Worm (Caenorhabditis elegans) whole organism, young adult: ENCODE measurements around the gene T26C12.3.

Experiments used
- C06A6.2 ChIP-seq: fragments of 200-800 bp; sonication (Bioruptor generic); conservative IDR thresholded peaks from 2 replicates; pipeline ENCODE4 v1.3.6; 2022; ENCODE audit warnings: missing genetic modification characterization, missing compliant biosample characterization
- atf-7 ChIP-seq: sonication (generic microtip); optimal IDR thresholded peaks from 2 replicates; lab custom pipeline; 2017; ENCODE audit warnings: mild to moderate bottlenecking, missing genetic modification characterization, missing compliant biosample characterization
- cebp-1 ChIP-seq, 2 experiments: fragments of 200-800 bp in 1 of 2; sonication (Bioruptor generic) in 1 of 2; sonication (generic microtip) in 1 of 2; IDR thresholded peaks in 1 of 2; optimal IDR thresholded peaks in 1 of 2; 2 replicates each; pipeline versions ENCODE4 v1.3.6 to Lab custom; 2017 to 2022; ENCODE audit warnings: missing compliant biosample characterization in 2 of 2, missing genetic modification characterization in 2 of 2, mild to moderate bottlenecking in 1 of 2, missing genetic modification reagents in 1 of 2, moderate library complexity in 1 of 2
- mel-28 ChIP-seq: sonication (generic microtip); optimal IDR thresholded peaks from 2 replicates; lab custom pipeline; 2016; ENCODE audit warnings: borderline replicate concordance, mild to moderate bottlenecking, missing genetic modification characterization, missing compliant biosample characterization
- nhr-90 ChIP-seq: sonication (generic microtip); optimal IDR thresholded peaks from 2 replicates; lab custom pipeline; 2016; ENCODE audit warnings: missing genotype, mild to moderate bottlenecking, missing genetic modification characterization, missing compliant biosample characterization
- snpc-3.4 ChIP-seq: sonication (generic microtip); optimal IDR thresholded peaks from 2 replicates; lab custom pipeline; 2017; ENCODE audit warnings: missing genetic modification characterization, mild to moderate bottlenecking, missing compliant biosample characterization, antibody characterized with exemption, moderate library complexity, missing genotype, missing genetic modification reagents

DNA sequence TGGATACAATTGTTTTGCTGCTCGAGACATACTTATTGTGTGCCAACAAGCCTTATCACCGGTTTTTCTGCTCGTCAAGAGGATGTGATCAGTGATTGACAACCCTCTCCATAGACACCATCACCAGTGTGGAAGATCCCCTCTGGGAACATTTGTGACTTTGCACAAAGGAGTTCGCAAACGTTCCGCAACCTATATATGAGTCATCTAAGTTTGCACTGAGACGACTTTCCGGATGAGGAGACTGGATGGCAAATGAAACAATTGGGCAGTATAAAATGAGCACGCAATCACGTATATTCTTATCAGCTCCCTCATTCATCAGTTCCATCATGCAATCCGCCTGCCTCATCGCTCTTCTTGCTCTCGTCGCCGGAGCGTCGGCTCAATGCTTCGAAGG lies 27.3 kb upstream of the T26C12.3 start, which contains the start of gene W08E12.5:
- TF ChIP-seq atf-7 (tag; lab: Kevin White, UChicago) (no peak), mel-28 (no peak), cebp-1 (GFP tag; IDR thresholded peaks at IDR 0.05; lab: Robert Waterston, UW) (no peak), cebp-1 (tag; optimal IDR thresholded peaks at IDR 0.05; lab: Kevin White, UChicago) (no peak), nhr-90 (tag; lab: Kevin White, UChicago) (no peak), snpc-3.4 (tag; lab: Kevin White, UChicago) (no peak), C06A6.2 (no peak)
